Fruit fly (Drosophila melanogaster) whole organism, adult: ENCODE data around the gene CG3430.

Source experiments
- CG14711 ChIP-seq: fragments of 200-800 bp; sonication (Bioruptor generic); optimal IDR thresholded peaks from 2 replicates; lab custom pipeline; 2018; ENCODE audit warnings: missing biosample characterization, mild to moderate bottlenecking, missing genetic modification characterization, moderate library complexity
- Clk ChIP-seq: fragments of 200-800 bp; sonication (Bioruptor generic); optimal IDR thresholded peaks from 2 replicates; lab custom pipeline; 2017; ENCODE audit warnings: missing biosample characterization, missing genetic modification characterization
- Mnt ChIP-seq: fragments of 200-800 bp; sonication (Bioruptor generic); optimal IDR thresholded peaks from 2 replicates; lab custom pipeline; 2016; ENCODE audit warnings: missing biosample characterization, mild to moderate bottlenecking, missing genetic modification characterization
- ovo ChIP-seq: fragments of 200-800 bp; sonication (Bioruptor generic); optimal IDR thresholded peaks from 2 replicates; lab custom pipeline; 2016; ENCODE audit warnings: missing biosample characterization, missing genetic modification characterization
- pad ChIP-seq: fragments of 200-800 bp; sonication (Bioruptor generic); optimal IDR thresholded peaks from 3 replicates; lab custom pipeline; 2017; ENCODE audit warnings: missing biosample characterization, missing genetic modification characterization, mild to moderate bottlenecking, moderate library complexity, missing genetic modification reagents

dm6 chr2L:6967422-6968012 is 10.7 kb downstream of the CG3430 start, which contains the start of gene Sumo:
- peak; percentile 37 for TF ChIP-seq Mnt (GFP tag; lab: Kevin White, UChicago)
- TF ChIP-seq pad (GFP tag; lab: Kevin White, UChicago): peak; percentile 22
- TF ChIP-seq ovo: no peak
- peak; percentile 14 for TF ChIP-seq Clk (GFP tag; lab: Kevin White, UChicago)
- no peak for TF ChIP-seq CG14711 (tag; lab: Kevin White, UChicago)
